Worm (Caenorhabditis elegans) whole organism, L4 larva: ENCODE results near the gene tiar-2.

ENCODE experiments used
- D1046.2 ChIP-seq: fragments of 200-800 bp; sonication (Bioruptor generic); IDR thresholded peaks from 2 replicates; pipeline ENCODE4 v1.3.6; 2022; ENCODE audit warnings: missing genetic modification characterization, missing compliant biosample characterization
- F37D6.2 ChIP-seq: sonication (generic microtip); optimal IDR thresholded peaks from 2 replicates; lab custom pipeline; 2016; ENCODE audit warnings: mild to moderate bottlenecking, missing genetic modification characterization, missing compliant biosample characterization
- F44E2.7 ChIP-seq: fragments of 200-800 bp; sonication (Bioruptor generic); IDR thresholded peaks from 2 replicates; pipeline ENCODE4 v2.1.2; 2022; ENCODE audit warnings: missing genetic modification characterization, missing compliant biosample characterization
- Y105C5A.15 ChIP-seq: fragments of 200-800 bp; sonication (Bioruptor generic); IDR thresholded peaks from 2 replicates; pipeline ENCODE4 v1.3.6; 2022; ENCODE audit warnings: missing genetic modification characterization, missing compliant biosample characterization
- Y48G9A.11 ChIP-seq: fragments of 200-800 bp; sonication (Bioruptor generic); IDR thresholded peaks from 2 replicates; pipeline ENCODE4 v1.3.6; 2022; ENCODE audit warnings: missing genetic modification reagents, missing genetic modification characterization, missing compliant biosample characterization
- aha-1 ChIP-seq: fragments of 150-350 bp; peaks from one replicate; lab custom pipeline; 2014; ENCODE audit warnings: missing biosample characterization, missing genetic modification characterization
- aly-2 ChIP-seq: sonication (generic microtip); optimal IDR thresholded peaks from 2 replicates; lab custom pipeline; 2018; ENCODE audit warnings: missing biosample characterization, missing genetic modification characterization
- ama-1 ChIP-seq: fragments of 150-350 bp; optimal IDR thresholded peaks from 2 replicates; lab custom pipeline; 2014; ENCODE audit warnings: inconsistent platforms, mixed read lengths
- arid-1 ChIP-seq: fragments of 200-800 bp; sonication (Bioruptor generic); conservative IDR thresholded peaks from 2 replicates; pipeline ENCODE4 v1.3.6; 2022; ENCODE audit warnings: missing genetic modification reagents, missing genetic modification characterization, missing compliant biosample characterization
- ctbp-1 ChIP-seq: fragments of 200-800 bp; sonication (Bioruptor generic); IDR thresholded peaks from 2 replicates; pipeline ENCODE4 v1.3.6; 2022; ENCODE audit warnings: missing genetic modification reagents, missing genetic modification characterization, missing compliant biosample characterization
- dpl-1 ChIP-seq: fragments of 150-350 bp; optimal IDR thresholded peaks from 2 replicates; lab custom pipeline; 2014; ENCODE audit warnings: missing biosample characterization, missing genetic modification reagents, missing genetic modification characterization
- dve-1 ChIP-seq: sonication (generic microtip); optimal IDR thresholded peaks from 2 replicates; lab custom pipeline; 2017; ENCODE audit warnings: antibody characterized with exemption, mild to moderate bottlenecking, missing genetic modification characterization, missing compliant biosample characterization; ENCODE audit not compliant: insufficient read depth
- egl-27 ChIP-seq: sonication (generic microtip); optimal IDR thresholded peaks from 3 replicates; lab custom pipeline; 2017; ENCODE audit warnings: missing biosample characterization, missing genetic modification reagents, missing genetic modification characterization
- egl-43 ChIP-seq: fragments of 200-800 bp; sonication (Bioruptor generic); IDR thresholded peaks from 2 replicates; pipeline ENCODE4 v1.3.6; 2022; ENCODE audit warnings: missing genetic modification reagents, missing genetic modification characterization, missing compliant biosample characterization
- fkh-10 ChIP-seq: fragments of 150-350 bp; optimal IDR thresholded peaks from 2 replicates; lab custom pipeline; 2014; ENCODE audit warnings: missing biosample characterization, missing genetic modification reagents, missing genetic modification characterization
- gei-8 ChIP-seq: fragments of 200-800 bp; sonication (Bioruptor generic); optimal IDR thresholded peaks from 2 replicates; lab custom pipeline; 2018; ENCODE audit warnings: mild to moderate bottlenecking, missing genetic modification characterization, missing compliant biosample characterization
- hif-1 ChIP-seq, 2 experiments: sonication (generic microtip); optimal IDR thresholded peaks; 2 replicates each; lab custom pipeline; 2016 to 2017; ENCODE audit warnings: missing compliant biosample characterization in 2 of 2, missing genetic modification characterization in 2 of 2, missing genetic modification reagents in 2 of 2, missing genotype in 2 of 2, mild to moderate bottlenecking in 1 of 2
- hlh-30 ChIP-seq: sonication (generic microtip); optimal IDR thresholded peaks from 2 replicates; lab custom pipeline; 2017; ENCODE audit warnings: antibody characterized with exemption, mild to moderate bottlenecking, missing genetic modification characterization, missing compliant biosample characterization; ENCODE audit not compliant: insufficient read depth
- lim-7 ChIP-seq: fragments of 200-800 bp; sonication (Bioruptor generic); IDR thresholded peaks from 2 replicates; pipeline ENCODE4 v1.3.6; 2022; ENCODE audit warnings: missing genetic modification characterization, missing compliant biosample characterization
- lin-1 ChIP-seq: fragments of 200-800 bp; sonication (Bioruptor generic); IDR thresholded peaks from 2 replicates; pipeline ENCODE4 v1.3.6; 2022; ENCODE audit warnings: missing genetic modification reagents, missing genetic modification characterization, missing compliant biosample characterization
- lin-13 ChIP-seq: fragments of 150-350 bp; optimal IDR thresholded peaks from 2 replicates; lab custom pipeline; 2014; ENCODE audit warnings: missing biosample characterization, missing genetic modification reagents, missing genetic modification characterization
- lin-29 ChIP-seq: fragments of 200-800 bp; sonication (Bioruptor generic); IDR thresholded peaks from 2 replicates; pipeline ENCODE4 v1.3.6; 2022; ENCODE audit warnings: missing genetic modification reagents, missing genetic modification characterization, missing compliant biosample characterization
- lin-38 ChIP-seq: fragments of 200-800 bp; sonication (Bioruptor generic); IDR thresholded peaks from 2 replicates; pipeline ENCODE4 v1.3.6; 2022; ENCODE audit warnings: missing genetic modification reagents, missing genetic modification characterization, missing compliant biosample characterization
- lsy-2 ChIP-seq, 2 experiments: fragments of 150-350 bp in 1 of 2; sonication (generic microtip) in 1 of 2; optimal IDR thresholded peaks; 2 replicates each; lab custom pipeline; 2014 to 2017; ENCODE audit warnings: missing biosample characterization in 2 of 2, missing genetic modification characterization in 2 of 2
- madf-5 ChIP-seq, 2 experiments: fragments of 200-800 bp; sonication (Bioruptor generic); IDR thresholded peaks; 2 replicates each; pipeline ENCODE4 v1.3.6; 2022; ENCODE audit warnings: missing compliant biosample characterization in 2 of 2, missing genetic modification characterization in 2 of 2
- mdl-1 ChIP-seq, 2 experiments: fragments of 150-350 bp in 1 of 2; sonication (generic microtip) in 1 of 2; optimal IDR thresholded peaks; 2 replicates each; lab custom pipeline; 2014 to 2017; ENCODE audit warnings: missing biosample characterization in 2 of 2, missing genetic modification characterization in 2 of 2
- mes-2 ChIP-seq: sonication (generic microtip); optimal IDR thresholded peaks from 2 replicates; lab custom pipeline; 2016; ENCODE audit warnings: missing genotype, mild to moderate bottlenecking, missing genetic modification characterization, missing compliant biosample characterization; ENCODE audit not compliant: poor library complexity, severe bottlenecking
- nhr-11 ChIP-seq: fragments of 150-350 bp; optimal IDR thresholded peaks from 2 replicates; lab custom pipeline; 2014; ENCODE audit warnings: missing biosample characterization, missing genetic modification characterization
- nhr-28 ChIP-seq: fragments of 150-350 bp; optimal IDR thresholded peaks from 2 replicates; lab custom pipeline; 2014; ENCODE audit warnings: missing biosample characterization, missing genetic modification characterization
- nhr-41 ChIP-seq: fragments of 200-800 bp; sonication (Bioruptor generic); IDR thresholded peaks from 2 replicates; pipeline ENCODE4 v1.3.6; 2022; ENCODE audit warnings: missing genetic modification reagents, missing genetic modification characterization, missing compliant biosample characterization
- nhr-6 ChIP-seq: fragments of 150-350 bp; optimal IDR thresholded peaks from 2 replicates; lab custom pipeline; 2014; ENCODE audit warnings: missing biosample characterization, missing genetic modification characterization
- pha-4 ChIP-seq, 2 experiments: fragments of 150-350 bp in 1 of 2; fragments of 200-800 bp in 1 of 2; sonication (Bioruptor generic) in 1 of 2; IDR thresholded peaks in 1 of 2; optimal IDR thresholded peaks in 1 of 2; 2 replicates each; pipeline versions ENCODE4 v1.3.6 to Lab custom; 2014 to 2022; ENCODE audit warnings: missing genetic modification characterization in 2 of 2, missing genetic modification reagents in 2 of 2, missing biosample characterization in 1 of 2, missing compliant biosample characterization in 1 of 2
- php-3 ChIP-seq: fragments of 200-800 bp; sonication (Bioruptor generic); IDR thresholded peaks from 2 replicates; pipeline ENCODE4 v1.3.6; 2022; ENCODE audit warnings: missing genetic modification reagents, missing genetic modification characterization, missing compliant biosample characterization
- set-16 ChIP-seq: fragments of 200-800 bp; sonication (Bioruptor generic); IDR thresholded peaks from 2 replicates; pipeline ENCODE4 v1.3.6; 2022; ENCODE audit warnings: missing genetic modification reagents, missing genetic modification characterization, missing compliant biosample characterization
- skn-1 ChIP-seq: fragments of 150-350 bp; optimal IDR thresholded peaks from 2 replicates; lab custom pipeline; 2014; ENCODE audit warnings: missing biosample characterization, missing genetic modification characterization
- snpc-1.2 ChIP-seq: fragments of 200-800 bp; sonication (Bioruptor generic); IDR thresholded peaks from 2 replicates; pipeline ENCODE4 v1.3.6; 2022; ENCODE audit warnings: missing genetic modification reagents, missing genetic modification characterization, missing compliant biosample characterization
- spr-3 ChIP-seq: fragments of 200-800 bp; sonication (Bioruptor generic); optimal IDR thresholded peaks from 2 replicates; lab custom pipeline; 2018; ENCODE audit warnings: mild to moderate bottlenecking, missing genetic modification characterization, missing compliant biosample characterization
- tag-97 ChIP-seq: fragments of 200-800 bp; sonication (Bioruptor generic); IDR thresholded peaks from 2 replicates; pipeline ENCODE4 v1.3.6; 2022; ENCODE audit warnings: missing genetic modification characterization, missing compliant biosample characterization
- unc-39 ChIP-seq: sonication (generic microtip); optimal IDR thresholded peaks from 2 replicates; lab custom pipeline; 2017; ENCODE audit warnings: missing biosample characterization, missing genetic modification characterization
- ztf-11 ChIP-seq: fragments of 150-350 bp; optimal IDR thresholded peaks from 2 replicates; lab custom pipeline; 2014; ENCODE audit warnings: missing biosample characterization, missing genetic modification characterization

The tiar-2 gene

DNA sequence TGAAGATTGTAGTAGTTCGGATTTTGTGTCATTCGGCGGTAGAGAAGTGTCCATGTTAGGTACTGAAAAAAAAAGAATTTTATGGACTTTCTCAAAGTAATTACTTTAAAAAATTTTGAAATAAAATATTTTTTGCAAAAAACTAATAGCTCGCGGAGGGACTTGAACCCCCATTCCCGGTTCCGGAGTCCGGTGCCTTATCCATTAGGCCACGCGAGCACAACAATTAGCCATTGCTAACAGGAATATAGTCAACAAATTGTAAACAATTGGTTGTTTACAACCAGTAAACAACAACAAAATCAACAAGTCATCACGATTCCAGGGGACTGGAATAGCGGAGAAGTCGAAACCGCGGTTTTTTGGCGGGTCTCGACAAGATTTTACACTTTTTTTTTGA, 39.9 kb upstream of the tiar-2 start:
- TF ChIP-seq hlh-30 (tag; lab: Kevin White, UChicago): no peak
- no peak for TF ChIP-seq hif-1 (tag; optimal IDR thresholded peaks at IDR 0.05; lab: Kevin White, UChicago)
- TF ChIP-seq lin-38 (GFP tag; lab: Robert Waterston, UW): 0 out of 2 replicates have a peak, but pooled peaks have one; percentile 10
- TF ChIP-seq, all 104 proteins: peak for 1

DNA sequence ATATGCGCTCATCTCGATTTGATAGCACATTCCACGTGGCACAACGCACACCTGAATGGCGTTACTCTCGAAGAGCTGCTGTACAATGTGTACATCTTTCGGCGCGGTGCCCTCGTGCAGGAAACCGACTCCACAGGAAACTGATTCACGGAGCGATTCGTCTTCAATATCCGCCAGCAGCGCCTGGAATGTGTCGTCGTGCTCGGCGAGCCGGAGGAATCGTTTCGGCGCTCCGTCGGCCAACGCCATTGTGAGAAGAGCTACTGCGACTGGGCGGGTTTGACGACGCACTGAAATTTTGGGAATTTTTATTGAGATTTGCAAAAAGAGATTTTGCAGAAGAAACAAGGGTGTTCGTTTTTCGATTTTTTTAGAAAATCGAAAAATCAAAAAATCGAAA, 38.5 kb upstream of the tiar-2 start:
- TF ChIP-seq set-16: peak; percentile 67
- no peak for TF ChIP-seq skn-1
- 0 out of 2 replicates have a peak, but pooled peaks have one; percentile 40 for TF ChIP-seq egl-43 (GFP tag; lab: Robert Waterston, UW)
- 0 out of 2 replicates have a peak, but pooled peaks have one; percentile 55 for TF ChIP-seq F44E2.7
- no peak for TF ChIP-seq nhr-11 (tag; lab: Kevin White, UChicago)

DNA sequence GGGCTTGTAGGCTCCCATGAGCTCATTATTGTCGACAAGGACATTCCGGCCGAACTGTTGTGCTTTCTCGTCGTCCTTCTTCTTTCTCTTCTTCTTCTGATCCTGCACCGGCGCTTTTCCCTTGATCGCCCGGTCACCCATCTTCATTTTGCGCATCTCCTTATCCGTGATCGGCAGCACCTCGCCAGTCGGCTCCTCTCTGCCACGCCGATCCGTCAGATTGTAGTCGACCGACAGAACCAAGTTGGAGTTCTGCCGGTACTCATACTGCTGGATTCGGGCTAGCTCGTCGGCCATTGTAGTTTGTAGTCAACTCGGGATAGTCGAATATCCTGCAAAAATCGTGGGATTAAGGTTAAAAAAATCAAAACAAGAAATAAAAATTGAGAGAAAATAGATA, 31.9 kb upstream of the tiar-2 start, which contains the start of gene snrp-200:
Gene snrp-200, minus strand, starts transcription at position 332 of the 400 bp plus-strand sequence.
- TF ChIP-seq lin-29 (no peak), snpc-1.2 (GFP tag; lab: Robert Waterston, UW) (no peak), aha-1 (no peak), set-16 (peak; percentile 74), lin-38 (GFP tag; lab: Robert Waterston, UW) (peak; percentile 63), D1046.2 (GFP tag; lab: Robert Waterston, UW) (0 out of 2 replicates have a peak, but pooled peaks have one; percentile 22), Y105C5A.15 (GFP tag; lab: Robert Waterston, UW) (0 out of 2 replicates have a peak, but pooled peaks have one; percentile 48), F37D6.2 (tag; lab: Kevin White, UChicago) (no peak), ztf-11 (tag; lab: Kevin White, UChicago) (no peak), mdl-1 (tag; optimal IDR thresholded peaks at IDR 0.05; lab: Kevin White, UChicago) (no peak), nhr-41 (GFP tag; lab: Robert Waterston, UW) (no peak), arid-1 (GFP tag; lab: Robert Waterston, UW) (peak; percentile 59; the same call in 1 of the 2 replicates), gei-8 (GFP tag; lab: Kevin White, UChicago) (peak; percentile 1), egl-27 (tag; lab: Kevin White, UChicago) (no peak), aly-2 (tag; lab: Kevin White, UChicago) (no peak), lsy-2 (tag; optimal IDR thresholded peaks at IDR 0.05; lab: Kevin White, UChicago) (no peak), madf-5 (GFP tag; IDR thresholded peaks at IDR 0.05; lab: Robert Waterston, UW) (0 out of 4 replicates have a peak, but pooled peaks of 1 of the 2 experiments have one; percentile 14), php-3 (0 out of 2 replicates have a peak, but pooled peaks have one; percentile 38), lin-13 (GFP tag; lab: Kevin White, UChicago) (no peak), lim-7 (no peak), Y48G9A.11 (no peak), pha-4 (GFP tag; IDR thresholded peaks at IDR 0.05; lab: Robert Waterston, UW) (peak; percentile 42), pha-4 (tag; optimal IDR thresholded peaks at IDR 0.05; lab: Kevin White, UChicago) (no peak), F44E2.7 (0 out of 2 replicates have a peak, but pooled peaks have one; percentile 3), spr-3 (GFP tag; lab: Kevin White, UChicago) (no peak), hlh-30 (tag; lab: Kevin White, UChicago) (no peak), ctbp-1 (0 out of 2 replicates have a peak, but pooled peaks have one; percentile 42), lin-1 (GFP tag; lab: Robert Waterston, UW) (peak; percentile 26; the same call in 1 of the 2 replicates)
- TF ChIP-seq, all 104 proteins: peak for 12

DNA sequence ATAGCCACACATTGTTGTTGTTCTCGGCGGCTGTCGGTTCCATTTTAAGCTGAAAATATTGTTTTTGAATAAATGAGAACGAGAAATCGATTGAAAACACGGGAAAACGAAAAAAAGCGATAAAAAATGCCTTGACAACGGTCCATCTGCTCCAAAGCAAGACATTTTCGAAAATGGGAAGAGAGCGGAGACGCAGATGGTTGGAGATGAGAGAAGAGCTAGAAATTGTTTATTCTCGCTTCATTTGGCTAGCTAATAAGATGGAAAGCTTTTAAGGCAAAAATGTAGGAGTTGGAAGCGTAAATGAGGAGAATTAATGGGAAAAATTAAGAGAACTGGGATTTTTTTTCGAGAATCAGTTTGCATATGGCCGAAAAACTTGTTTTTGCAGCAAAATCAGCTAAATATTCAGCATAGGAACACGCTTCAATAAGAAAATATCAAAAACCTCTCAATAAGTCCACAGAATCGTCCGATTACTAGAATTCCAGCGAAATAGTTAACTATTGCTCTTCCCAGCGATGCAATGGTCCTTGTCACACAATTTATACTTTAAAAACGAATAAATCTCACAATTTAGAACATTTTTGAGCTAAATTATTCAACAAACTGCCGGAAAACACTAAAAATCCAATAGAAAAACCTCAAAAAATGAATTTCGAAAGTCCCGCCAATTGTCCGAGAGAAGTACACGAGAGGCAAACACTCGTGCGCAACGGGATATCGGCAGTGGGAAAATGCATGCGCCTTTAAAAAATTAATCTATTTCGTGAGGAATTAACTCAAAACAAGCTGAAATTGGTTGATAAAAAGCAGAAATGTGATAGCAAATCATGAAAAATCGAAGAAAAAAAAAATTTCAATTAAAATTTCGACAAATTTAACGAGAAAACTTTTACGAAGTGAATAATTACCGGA, 29.9 kb upstream of the tiar-2 start, which contains the start of gene pisy-1:
Gene pisy-1, minus strand, starts transcription at position 51 of the 918 bp plus-strand sequence.
- TF ChIP-seq dpl-1 (GFP tag; lab: Kevin White, UChicago) (peak; percentile 84), hlh-30 (tag; lab: Kevin White, UChicago) (peak; percentile 90), fkh-10 (no peak), lin-38 (GFP tag; lab: Robert Waterston, UW) (peak; percentile 32), dve-1 (tag; lab: Kevin White, UChicago) (peak; percentile 51), hif-1 (tag; optimal IDR thresholded peaks at IDR 0.05; lab: Kevin White, UChicago) (peak in 1 of 2 experiments; percentile 35), ama-1 (lab: Kevin White, UChicago) (peak; percentile 8), mes-2 (tag; lab: Kevin White, UChicago) (peak; percentile 74), mdl-1 (tag; optimal IDR thresholded peaks at IDR 0.05; lab: Kevin White, UChicago) (peak in 1 of 2 experiments; percentile 60), Y48G9A.11 (no peak), nhr-6 (tag; lab: Kevin White, UChicago) (peak; percentile 70), unc-39 (tag; lab: Kevin White, UChicago) (no peak), lsy-2 (tag; optimal IDR thresholded peaks at IDR 0.05; lab: Kevin White, UChicago) (peak in 1 of 2 experiments; percentile 79), aha-1 (peak; percentile 95), tag-97 (GFP tag; lab: Robert Waterston, UW) (no peak), nhr-28 (tag; lab: Kevin White, UChicago) (peak; percentile 40), lin-13 (GFP tag; lab: Kevin White, UChicago) (peak; percentile 50)
